Worm (Caenorhabditis elegans): ENCODE data around the gene T25G12.3.
"Not testable (repeated sequence)": the region's sequence is repeated elsewhere in the genome, so short reads cannot be mapped to it uniquely, and the experiment has no call there.

DNA sequence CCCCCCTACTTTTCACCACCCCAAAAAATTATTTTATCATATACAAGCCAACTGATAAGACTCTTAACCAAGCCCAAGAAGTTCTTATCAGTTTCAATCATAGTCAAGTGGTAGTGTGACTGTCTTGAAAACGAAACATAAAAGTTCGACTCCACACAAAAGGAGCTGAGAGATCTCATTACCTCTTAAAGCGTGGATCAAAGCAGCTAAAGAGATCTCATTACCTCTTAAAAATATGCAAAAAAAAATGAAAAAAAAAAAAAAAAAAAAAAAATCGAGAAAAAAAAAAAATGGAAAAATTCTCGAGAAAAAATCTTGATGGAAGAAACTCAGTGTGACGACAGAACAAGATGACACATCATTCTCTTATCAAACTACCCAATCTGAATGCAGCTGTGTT is 24.3 kb downstream of the T25G12.3 start:
- not testable (repeated sequence) for TF ChIP-seq pha-4 (tag; optimal IDR thresholded peaks at IDR 0.05); ztf-11 (tag; optimal IDR thresholded peaks at IDR 0.05); nhr-12 (tag; optimal IDR thresholded peaks at IDR 0.05); unc-62 (GFP tag; optimal IDR thresholded peaks at IDR 0.05); lin-15B (tag; optimal IDR thresholded peaks at IDR 0.05); nhr-11 (tag; optimal IDR thresholded peaks at IDR 0.05); zag-1 (tag; optimal IDR thresholded peaks at IDR 0.05)
